Fruit fly (Drosophila melanogaster) Kc167 (cell line): Measurements from ENCODE around the gene bb8.

Experiments used
- h ChIP-seq: fragments of >200 bp; optimal IDR thresholded peaks from 3 replicates; lab custom pipeline; 2018; ENCODE audit warnings: missing external identifiers
- psq ChIP-seq: fragments of >200 bp; optimal IDR thresholded peaks from 2 replicates; lab custom pipeline; 2017; ENCODE audit warnings: missing external identifiers
- ttk ChIP-seq: sonication (Bioruptor generic); optimal IDR thresholded peaks from 2 replicates; lab custom pipeline; 2017; ENCODE audit warnings: missing external identifiers

DNA sequence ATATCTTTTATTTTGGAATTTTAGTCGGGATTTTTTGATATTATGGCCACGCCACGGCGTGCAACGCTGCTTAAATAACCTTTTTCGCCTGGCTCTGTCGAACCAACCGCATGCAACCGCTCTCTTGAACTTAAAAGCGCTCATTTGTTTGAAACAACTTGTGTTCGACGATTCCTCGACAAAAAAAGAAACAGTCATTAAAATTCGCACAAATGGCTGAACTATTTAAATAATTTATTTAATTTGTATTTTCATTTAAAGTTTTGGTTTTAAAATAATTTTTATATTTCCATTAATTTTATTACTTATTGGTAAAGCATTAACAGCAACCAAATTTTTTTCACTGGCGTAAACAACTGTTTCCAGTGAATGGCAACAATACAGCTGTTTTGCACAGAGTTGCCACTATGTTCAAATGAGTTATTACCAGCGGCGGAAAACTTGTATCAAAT, 9.2 kb downstream of the bb8 start, which contains the start of the genes orb and Cdc16:
- TF ChIP-seq h (lab: Kevin White, UChicago) (no peak), ttk (lab: Kevin White, UChicago) (no peak), psq (lab: Kevin White, UChicago) (no peak)
